Fruit fly (Drosophila melanogaster) whole organism, embryonic: ENCODE measurements around the gene vih.

Source experiments
- Abd-B ChIP-seq: fragments of 200-800 bp; sonication (Bioruptor generic); optimal IDR thresholded peaks from 2 replicates; lab custom pipeline; 2018; ENCODE audit warnings: missing biosample characterization, mild to moderate bottlenecking, missing genetic modification characterization, moderate library complexity
- Atf-2 ChIP-seq: fragments of 200-800 bp; sonication (Bioruptor generic); optimal IDR thresholded peaks from 2 replicates; lab custom pipeline; 2016; ENCODE audit warnings: missing biosample characterization, missing genetic modification characterization
- B-H1 ChIP-seq: fragments of 200-800 bp; sonication (Bioruptor generic); IDR thresholded peaks from 3 replicates; pipeline ENCODE4 v1.3.6; 2022; ENCODE audit warnings: missing biosample characterization, missing genetic modification characterization
- CG10543 ChIP-seq: fragments of 200-800 bp; sonication (Bioruptor generic); optimal IDR thresholded peaks from 3 replicates; lab custom pipeline; 2017; ENCODE audit warnings: missing biosample characterization, mild to moderate bottlenecking, missing genetic modification characterization, moderate library complexity
- CG10979 ChIP-seq: fragments of 200-800 bp; sonication (Bioruptor generic); optimal IDR thresholded peaks from 2 replicates; lab custom pipeline; 2018; ENCODE audit warnings: missing biosample characterization, mild to moderate bottlenecking, missing genetic modification characterization, moderate library complexity
- CG12104 ChIP-seq: fragments of 200-800 bp; sonication (Bioruptor generic); optimal IDR thresholded peaks from 3 replicates; lab custom pipeline; 2016; ENCODE audit warnings: missing biosample characterization, missing genetic modification characterization
- CG13287 ChIP-seq: fragments of 200-800 bp; sonication (Bioruptor generic); IDR thresholded peaks from 2 replicates; pipeline ENCODE4 v1.3.6; 2022; ENCODE audit warnings: missing biosample characterization, missing genetic modification characterization; ENCODE audit not compliant: partially characterized antibody
- CG14710 ChIP-seq: fragments of 200-800 bp; sonication (Bioruptor generic); optimal IDR thresholded peaks from 3 replicates; lab custom pipeline; 2019; ENCODE audit warnings: missing biosample characterization, mild to moderate bottlenecking, missing genetic modification characterization, moderate library complexity
- CG15269 ChIP-seq: fragments of 200-800 bp; sonication (Bioruptor generic); optimal IDR thresholded peaks from 2 replicates; lab custom pipeline; 2018; ENCODE audit warnings: missing biosample characterization, mild to moderate bottlenecking, missing genetic modification characterization, moderate library complexity
- CG16813 ChIP-seq: fragments of 200-800 bp; sonication (Bioruptor generic); IDR thresholded peaks from 3 replicates; pipeline ENCODE4 v1.3.6; 2022; ENCODE audit warnings: missing biosample characterization, missing genetic modification characterization; ENCODE audit not compliant: partially characterized antibody
- CG18476 ChIP-seq: fragments of 200-800 bp; sonication (Bioruptor generic); optimal IDR thresholded peaks from 2 replicates; lab custom pipeline; 2016; ENCODE audit warnings: missing biosample characterization, mild to moderate bottlenecking, missing genetic modification characterization
- CG18599 ChIP-seq: fragments of 200-800 bp; sonication (Bioruptor generic); optimal IDR thresholded peaks from 3 replicates; lab custom pipeline; 2017; ENCODE audit warnings: missing biosample characterization, missing genetic modification characterization, mild to moderate bottlenecking, moderate library complexity, missing genetic modification reagents
- CG2678 ChIP-seq: fragments of 200-800 bp; sonication (Bioruptor generic); optimal IDR thresholded peaks from 3 replicates; lab custom pipeline; 2019; ENCODE audit warnings: missing biosample characterization, mild to moderate bottlenecking, missing genetic modification characterization, moderate library complexity
- CG30431 ChIP-seq: fragments of 200-800 bp; sonication (Bioruptor generic); optimal IDR thresholded peaks from 2 replicates; lab custom pipeline; 2017; ENCODE audit warnings: missing biosample characterization, missing genetic modification characterization
- CG31388 ChIP-seq: fragments of 200-800 bp; sonication (Bioruptor generic); optimal IDR thresholded peaks from 2 replicates; lab custom pipeline; 2016; ENCODE audit warnings: missing biosample characterization, missing genetic modification characterization
- CG3163 ChIP-seq: fragments of 200-800 bp; sonication (Bioruptor generic); optimal IDR thresholded peaks from 3 replicates; lab custom pipeline; 2016; ENCODE audit warnings: missing biosample characterization, missing genetic modification characterization
- CG32532 ChIP-seq: fragments of 200-800 bp; sonication (Bioruptor generic); IDR thresholded peaks from 2 replicates; pipeline ENCODE4 v1.3.6; 2022; ENCODE audit warnings: missing biosample characterization, missing genetic modification characterization
- CG3281 ChIP-seq: fragments of 200-800 bp; sonication (Bioruptor generic); optimal IDR thresholded peaks from 3 replicates; lab custom pipeline; 2017; ENCODE audit warnings: missing biosample characterization, mild to moderate bottlenecking, missing genetic modification characterization
- CG34376 ChIP-seq: fragments of 200-800 bp; sonication (Bioruptor generic); optimal IDR thresholded peaks from 2 replicates; lab custom pipeline; 2018; ENCODE audit warnings: missing biosample characterization, mild to moderate bottlenecking, missing genetic modification characterization
- CG4360 ChIP-seq: fragments of 200-800 bp; sonication (Bioruptor generic); IDR thresholded peaks from 2 replicates; pipeline ENCODE4 v1.3.6; 2022; ENCODE audit warnings: missing biosample characterization, missing genetic modification characterization
- CG6175 ChIP-seq: fragments of 200-800 bp; sonication (Bioruptor generic); IDR thresholded peaks from 3 replicates; pipeline ENCODE4 v1.3.6; 2022; ENCODE audit warnings: missing biosample characterization, missing genetic modification characterization
- CG6689 ChIP-seq: fragments of 200-800 bp; sonication (Bioruptor generic); IDR thresholded peaks from 2 replicates; pipeline ENCODE4 v1.3.6; 2022; ENCODE audit warnings: missing biosample characterization, missing genetic modification characterization
- CG7372 ChIP-seq: fragments of 200-800 bp; sonication (Bioruptor generic); IDR thresholded peaks from 2 replicates; pipeline ENCODE4 v1.3.6; 2022; ENCODE audit warnings: missing biosample characterization, missing genetic modification characterization
- CG7556 ChIP-seq: fragments of 200-800 bp; sonication (Bioruptor generic); optimal IDR thresholded peaks from 2 replicates; lab custom pipeline; 2017; ENCODE audit warnings: missing biosample characterization, mild to moderate bottlenecking, missing genetic modification characterization
- CG8290 ChIP-seq, 3 experiments: fragments of 200-800 bp; sonication (Bioruptor generic); optimal IDR thresholded peaks; 2 replicates each; lab custom pipeline; 2016 to 2019; ENCODE audit warnings: missing biosample characterization in 3 of 3, missing genetic modification characterization in 3 of 3, mild to moderate bottlenecking in 2 of 3, moderate library complexity in 1 of 3
- Camta ChIP-seq: fragments of 200-800 bp; sonication (Bioruptor generic); optimal IDR thresholded peaks from 2 replicates; lab custom pipeline; 2016; ENCODE audit warnings: missing biosample characterization, missing genetic modification characterization
- CkIIα-i1 ChIP-seq: fragments of 200-800 bp; sonication (Bioruptor generic); IDR thresholded peaks from 2 replicates; pipeline ENCODE4 v1.3.6; 2022; ENCODE audit warnings: missing biosample characterization, missing genetic modification characterization
- H15 ChIP-seq: fragments of 200-800 bp; sonication (Bioruptor generic); IDR thresholded peaks from 3 replicates; pipeline ENCODE4 v1.3.6; 2022; ENCODE audit warnings: missing biosample characterization, missing genetic modification characterization
- HLH3B ChIP-seq: fragments of 200-800 bp; sonication (Bioruptor generic); IDR thresholded peaks from 2 replicates; pipeline ENCODE4 v1.3.6; 2022; ENCODE audit warnings: missing biosample characterization, missing genetic modification characterization
- HLHmδ ChIP-seq: fragments of 200-800 bp; sonication (Bioruptor generic); optimal IDR thresholded peaks from 2 replicates; lab custom pipeline; 2018; ENCODE audit warnings: missing biosample characterization, mild to moderate bottlenecking, missing genetic modification characterization, moderate library complexity
- Hmx ChIP-seq: fragments of 200-800 bp; sonication (Bioruptor generic); optimal IDR thresholded peaks from 2 replicates; lab custom pipeline; 2016; ENCODE audit warnings: missing biosample characterization, missing genetic modification characterization
- MBD-R2 ChIP-seq: fragments of 200-800 bp; sonication (Bioruptor generic); IDR thresholded peaks from 2 replicates; pipeline ENCODE4 v1.3.6; 2022; ENCODE audit warnings: missing biosample characterization, missing genetic modification characterization
- Sry-β ChIP-seq: fragments of 200-800 bp; sonication (Bioruptor generic); optimal IDR thresholded peaks from 2 replicates; lab custom pipeline; 2018; ENCODE audit warnings: missing biosample characterization, mild to moderate bottlenecking, missing genetic modification characterization, moderate library complexity
- Trl ChIP-seq, 3 experiments: fragments of >200 bp in 2 of 3; fragments of 200-800 bp in 1 of 3; sonication (Bioruptor generic) in 1 of 3; optimal IDR thresholded peaks; 2 replicates in 1 of 3; 3 replicates in 2 of 3; lab custom pipeline; 2016 to 2017; ENCODE audit warnings: missing biosample characterization in 1 of 3, missing genetic modification characterization in 1 of 3
- al ChIP-seq: fragments of 200-800 bp; sonication (Bioruptor generic); IDR thresholded peaks from 2 replicates; pipeline ENCODE4 v1.3.6; 2022; ENCODE audit warnings: missing biosample characterization, missing genetic modification characterization
- ara ChIP-seq: fragments of 200-800 bp; sonication (Bioruptor generic); IDR thresholded peaks from 2 replicates; pipeline ENCODE4 v1.3.6; 2022; ENCODE audit warnings: missing biosample characterization, missing genetic modification characterization
- cato ChIP-seq: fragments of 200-800 bp; sonication (Bioruptor generic); optimal IDR thresholded peaks from 2 replicates; lab custom pipeline; 2016; ENCODE audit warnings: missing biosample characterization, missing genetic modification characterization, borderline replicate concordance
- ci ChIP-seq: fragments of 200-800 bp; sonication (Bioruptor generic); IDR thresholded peaks from 3 replicates; pipeline ENCODE4 v1.3.6; 2022; ENCODE audit warnings: missing biosample characterization, missing genetic modification characterization
- dmrt11E ChIP-seq: fragments of 200-800 bp; sonication (Bioruptor generic); optimal IDR thresholded peaks from 3 replicates; lab custom pipeline; 2018; ENCODE audit warnings: missing biosample characterization, mild to moderate bottlenecking, missing genetic modification characterization, moderate library complexity
- emc ChIP-seq: fragments of 200-800 bp; sonication (Bioruptor generic); optimal IDR thresholded peaks from 2 replicates; lab custom pipeline; 2016; ENCODE audit warnings: missing biosample characterization, missing genetic modification characterization
- ems ChIP-seq: fragments of 200-800 bp; sonication (Bioruptor generic); optimal IDR thresholded peaks from 3 replicates; lab custom pipeline; 2016; ENCODE audit warnings: missing biosample characterization, missing genetic modification characterization
- fru ChIP-seq: fragments of >200 bp; optimal IDR thresholded peaks from 2 replicates; lab custom pipeline; 2017
- gro ChIP-seq: fragments of 200-800 bp; sonication (Bioruptor generic); optimal IDR thresholded peaks from 2 replicates; lab custom pipeline; 2016; ENCODE audit warnings: missing biosample characterization, missing genetic modification characterization
- inv ChIP-seq: fragments of 200-800 bp; sonication (Bioruptor generic); IDR thresholded peaks from 2 replicates; pipeline ENCODE4 v1.3.6; 2022; ENCODE audit warnings: missing biosample characterization, missing genetic modification characterization; ENCODE audit not compliant: partially characterized antibody
- lbe ChIP-seq: fragments of 200-800 bp; sonication (Bioruptor generic); optimal IDR thresholded peaks from 2 replicates; lab custom pipeline; 2016; ENCODE audit warnings: missing biosample characterization, mild to moderate bottlenecking, missing genetic modification characterization
- nerfin-1 ChIP-seq: fragments of 200-800 bp; sonication (Bioruptor generic); optimal IDR thresholded peaks from 3 replicates; lab custom pipeline; 2019; ENCODE audit warnings: missing biosample characterization, mild to moderate bottlenecking, missing genetic modification characterization, moderate library complexity
- otp ChIP-seq: fragments of 200-800 bp; sonication (Bioruptor generic); IDR thresholded peaks from 3 replicates; pipeline ENCODE4, ENCODE4 v1.3.6; 2022; ENCODE audit warnings: missing biosample characterization, missing genetic modification characterization
- pb ChIP-seq: fragments of 200-800 bp; sonication (Bioruptor generic); optimal IDR thresholded peaks from 3 replicates; lab custom pipeline; 2016; ENCODE audit warnings: missing biosample characterization, missing genetic modification characterization
- sna ChIP-seq: fragments of 200-800 bp; sonication (Bioruptor generic); IDR thresholded peaks from 2 replicates; pipeline ENCODE4 v1.3.6; 2022; ENCODE audit warnings: missing biosample characterization, missing genetic modification characterization; ENCODE audit not compliant: partially characterized antibody

vih gene

dm6 chr3L:12529431-12530007, 25.4 kb downstream of the vih start (continued):
- TF ChIP-seq CG15269 (tag; lab: Kevin White, UChicago) (peak; percentile 46), otp (GFP tag; lab: Robert Waterston, UW) (0 out of 3 replicates have a peak, but pooled peaks have one; percentile 43), CG7372 (GFP tag; lab: Robert Waterston, UW) (no peak), Camta (peak; percentile 14), lbe (GFP tag; lab: Kevin White, UChicago) (peak; percentile 70), CG31388 (GFP tag; lab: Kevin White, UChicago) (no peak), al (GFP tag; lab: Robert Waterston, UW) (no peak), Abd-B (GFP tag; lab: Kevin White, UChicago) (no peak), ara (peak; percentile 63), nerfin-1 (tag; lab: Kevin White, UChicago) (peak; percentile 49), pb (GFP tag; lab: Kevin White, UChicago) (no peak), inv (no peak), CG6689 (GFP tag; lab: Robert Waterston, UW) (peak; percentile 46), CG7556 (GFP tag; lab: Kevin White, UChicago) (peak; percentile 8), HLHmδ (no peak), cato (no peak), Sry-β (GFP tag; lab: Kevin White, UChicago) (no peak), gro (GFP tag; lab: Kevin White, UChicago) (no peak), CG18476 (GFP tag; lab: Kevin White, UChicago) (no peak), fru (no peak), dmrt11E (tag; lab: Kevin White, UChicago) (peak; percentile 42), Atf-2 (GFP tag; lab: Kevin White, UChicago) (peak; percentile 13), CG6175 (GFP tag; lab: Robert Waterston, UW) (peak; percentile 14; the same call in 1 of the 3 replicates), CG4360 (GFP tag; lab: Robert Waterston, UW) (0 out of 2 replicates have a peak, but pooled peaks have one; percentile 35), HLH3B (GFP tag; lab: Robert Waterston, UW) (peak; percentile 60), CG16813 (GFP tag; lab: Robert Waterston, UW) (no peak), CG2678 (peak; percentile 58), ci (peak; percentile 85), CG8290 (GFP tag; optimal IDR thresholded peaks at IDR 0.05; lab: Kevin White, UChicago) (no peak), CG8290 (tag; optimal IDR thresholded peaks at IDR 0.05; lab: Kevin White, UChicago) (no peak), CG32532 (peak; percentile 22; the same call in 1 of the 2 replicates), CkIIα-i1 (GFP tag; lab: Robert Waterston, UW) (no peak), Trl (optimal IDR thresholded peaks at IDR 0.05; lab: Kevin White, UChicago) (no peak), Trl (GFP tag; optimal IDR thresholded peaks at IDR 0.05; lab: Kevin White, UChicago) (no peak), CG3281 (GFP tag; lab: Kevin White, UChicago) (peak; percentile 55), CG14710 (tag; lab: Kevin White, UChicago) (peak; percentile 23), CG10979 (tag; lab: Kevin White, UChicago) (peak; percentile 59), Hmx (no peak), CG3163 (no peak), CG18599 (peak; percentile 33), B-H1 (peak; percentile 26; the same call in 1 of the 3 replicates), emc (no peak), sna (GFP tag; lab: Robert Waterston, UW) (no peak), H15 (0 out of 3 replicates have a peak, but pooled peaks have one; percentile 32), CG34376 (GFP tag; lab: Kevin White, UChicago) (no peak), CG10543 (GFP tag; lab: Kevin White, UChicago) (peak; percentile 10), MBD-R2 (GFP tag; lab: Robert Waterston, UW) (no peak), CG12104 (peak; percentile 17), CG13287 (GFP tag; lab: Robert Waterston, UW) (no peak), CG30431 (no peak), ems (GFP tag; lab: Kevin White, UChicago) (no peak)
